Worm (Caenorhabditis elegans) whole organism, L3 larva: ENCODE data around the gene Y38C1BA.1.

Experiments used
- aly-2 ChIP-seq: fragments of 150-350 bp; optimal IDR thresholded peaks from 2 replicates; lab custom pipeline; 2014; ENCODE audit warnings: missing biosample characterization, missing genetic modification characterization
- elt-1 ChIP-seq: fragments of 150-350 bp; optimal IDR thresholded peaks from 2 replicates; lab custom pipeline; 2014; ENCODE audit warnings: missing biosample characterization, missing genetic modification characterization
- hmg-11 ChIP-seq: sonication (generic microtip); optimal IDR thresholded peaks from 2 replicates; lab custom pipeline; 2016; ENCODE audit warnings: missing genetic modification characterization, missing compliant biosample characterization
- jun-1 ChIP-seq: fragments of 150-350 bp; optimal IDR thresholded peaks from 2 replicates; lab custom pipeline; 2014; ENCODE audit warnings: missing biosample characterization, missing genetic modification reagents, missing genetic modification characterization
- lsy-12 ChIP-seq: sonication (generic microtip); optimal IDR thresholded peaks from 2 replicates; lab custom pipeline; 2016; ENCODE audit warnings: mild to moderate bottlenecking, missing genetic modification characterization, missing compliant biosample characterization
- mdl-1 ChIP-seq: fragments of 150-350 bp; optimal IDR thresholded peaks from 2 replicates; lab custom pipeline; 2014; ENCODE audit warnings: missing biosample characterization, missing genetic modification characterization
- nhr-28 ChIP-seq: fragments of 150-350 bp; optimal IDR thresholded peaks from 2 replicates; lab custom pipeline; 2014; ENCODE audit warnings: missing biosample characterization, missing genetic modification characterization
- nhr-77 ChIP-seq: fragments of 150-350 bp; optimal IDR thresholded peaks from 2 replicates; lab custom pipeline; 2014; ENCODE audit warnings: missing biosample characterization, missing genetic modification characterization
- unc-62 ChIP-seq: fragments of 150-350 bp; sonication (generic microtip); optimal IDR thresholded peaks from 4 replicates; lab custom pipeline; 2014; ENCODE audit warnings: missing biosample characterization, missing genetic modification reagents, missing genetic modification characterization

DNA sequence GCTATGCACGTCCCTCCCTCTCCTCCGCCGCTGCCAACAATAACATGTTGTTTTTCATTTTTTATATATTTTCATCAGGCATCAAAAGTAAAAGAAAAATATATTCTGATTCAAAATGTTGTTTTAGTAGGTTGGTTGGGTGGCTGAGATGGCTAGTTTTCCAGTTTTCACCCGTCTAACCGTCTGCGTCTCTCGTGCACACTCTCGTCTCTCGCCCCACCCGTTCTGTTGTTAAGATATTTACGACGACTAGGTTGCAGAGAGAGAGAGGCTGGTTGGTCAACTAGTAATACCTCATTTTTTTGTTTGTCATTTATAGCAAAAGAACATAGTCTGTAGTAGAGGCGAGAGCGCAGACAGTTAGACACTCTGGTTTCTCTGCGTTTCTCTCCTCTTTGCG is 34.8 kb upstream of the Y38C1BA.1 start:
- TF ChIP-seq unc-62 (GFP tag; lab: Kevin White, UChicago): no peak
- TF ChIP-seq aly-2 (tag; lab: Kevin White, UChicago): no peak
- TF ChIP-seq nhr-28 (tag; lab: Kevin White, UChicago): no peak
- peak; percentile 46 for TF ChIP-seq hmg-11
- no peak for TF ChIP-seq lsy-12 (tag; lab: Kevin White, UChicago)
- TF ChIP-seq elt-1 (tag; lab: Kevin White, UChicago): no peak
- no peak for TF ChIP-seq mdl-1 (tag; lab: Kevin White, UChicago)
- no peak for TF ChIP-seq nhr-77 (tag; lab: Kevin White, UChicago)
- TF ChIP-seq jun-1 (tag; lab: Kevin White, UChicago): no peak
